Fruit fly (Drosophila melanogaster) S2 (cell line): ENCODE measurements around the gene armi.

ENCODE experiments used
- CG8478 ChIP-seq: fragments of >200 bp; optimal IDR thresholded peaks from 2 replicates; lab custom pipeline; 2018
- CTCF ChIP-seq, 2 experiments: fragments of >200 bp; optimal IDR thresholded peaks; 2 replicates each; lab custom pipeline; 2018

The armi gene

dm6 chr3L:3472786-3473185 is 11.7 kb downstream of the armi start:
- TF ChIP-seq CG8478 (no peak), CTCF (optimal IDR thresholded peaks at IDR 0.05; lab: Kevin White, UChicago) (no peak)

- no peak for TF ChIP-seq CG8478
- TF ChIP-seq CTCF (optimal IDR thresholded peaks at IDR 0.05; lab: Kevin White, UChicago): no peak
These were observed 18.4 kb downstream of the armi start for dm6 chr3L:3479551-3479950.

dm6 chr3L:3484553-3484952 is 23.4 kb downstream of the armi start, which contains the start of gene CG43074:
TSS of gene CG43074 (minus strand) at chr3L:3484653.
- TF ChIP-seq CG8478 (no peak), CTCF (optimal IDR thresholded peaks at IDR 0.05; lab: Kevin White, UChicago) (no peak)

dm6 chr3L:3485088-3485710 is 24.1 kb downstream of the armi start:
- TF ChIP-seq CG8478 (no peak), CTCF (optimal IDR thresholded peaks at IDR 0.05; lab: Kevin White, UChicago) (no peak)

dm6 chr3L:3492116-3492747 is 31.1 kb downstream of the armi start:
- no peak for TF ChIP-seq CG8478
- peak in 1 of 2 experiments; percentile 10 for TF ChIP-seq CTCF (optimal IDR thresholded peaks at IDR 0.05; lab: Kevin White, UChicago)

dm6 chr3L:3496593-3496992 is 35.5 kb downstream of the armi start:
- TF ChIP-seq CTCF (optimal IDR thresholded peaks at IDR 0.05; lab: Kevin White, UChicago): no peak
- no peak for TF ChIP-seq CG8478

- no peak for TF ChIP-seq CTCF (optimal IDR thresholded peaks at IDR 0.05; lab: Kevin White, UChicago)
- TF ChIP-seq CG8478: no peak
These were observed 42.1 kb downstream of the armi start for dm6 chr3L:3503248-3503647.

- no peak for TF ChIP-seq CTCF (optimal IDR thresholded peaks at IDR 0.05; lab: Kevin White, UChicago)
- TF ChIP-seq CG8478: no peak
These were observed 51.5 kb downstream of the armi start, which contains the start of gene ImpE2 for dm6 chr3L:3512567-3512966. TSS of gene ImpE2 (minus strand) at chr3L:3512681.

- no peak for TF ChIP-seq CTCF (optimal IDR thresholded peaks at IDR 0.05; lab: Kevin White, UChicago)
- no peak for TF ChIP-seq CG8478
These were observed 51.9 kb downstream of the armi start for dm6 chr3L:3512998-3513397.

dm6 chr3L:3514020-3514419 is 52.9 kb downstream of the armi start:
- TF ChIP-seq CTCF (optimal IDR thresholded peaks at IDR 0.05; lab: Kevin White, UChicago) (no peak), CG8478 (no peak)

dm6 chr3L:3515280-3516020 is 54.3 kb downstream of the armi start, which contains the start of gene Eip63E:
TSS of gene Eip63E (plus strand) at chr3L:3515751.
- TF ChIP-seq CG8478 (no peak), CTCF (optimal IDR thresholded peaks at IDR 0.05; lab: Kevin White, UChicago) (peak in 1 of 2 experiments; percentile 10)
